Worm (Caenorhabditis elegans) whole organism, L4 larva: Measurements from ENCODE around the gene acr-3.

Source experiments
- D1046.2 ChIP-seq: fragments of 200-800 bp; sonication (Bioruptor generic); IDR thresholded peaks from 2 replicates; pipeline ENCODE4 v1.3.6; 2022; ENCODE audit warnings: missing genetic modification characterization, missing compliant biosample characterization
- F10B5.3 ChIP-seq: sonication (generic microtip); optimal IDR thresholded peaks from 2 replicates; lab custom pipeline; 2016; ENCODE audit warnings: mild to moderate bottlenecking, missing genetic modification characterization, missing compliant biosample characterization
- F37D6.2 ChIP-seq: sonication (generic microtip); optimal IDR thresholded peaks from 2 replicates; lab custom pipeline; 2016; ENCODE audit warnings: mild to moderate bottlenecking, missing genetic modification characterization, missing compliant biosample characterization
- F44E2.7 ChIP-seq: fragments of 200-800 bp; sonication (Bioruptor generic); IDR thresholded peaks from 2 replicates; pipeline ENCODE4 v2.1.2; 2022; ENCODE audit warnings: missing genetic modification characterization, missing compliant biosample characterization
- F49E8.2 ChIP-seq: sonication (generic microtip); optimal IDR thresholded peaks from 2 replicates; lab custom pipeline; 2016; ENCODE audit warnings: missing compliant biosample characterization, mild to moderate bottlenecking, missing genetic modification characterization, borderline replicate concordance
- T20F7.1 ChIP-seq: fragments of 200-800 bp; sonication (Bioruptor generic); optimal IDR thresholded peaks from 2 replicates; lab custom pipeline; 2018; ENCODE audit warnings: mild to moderate bottlenecking, missing genetic modification characterization, missing compliant biosample characterization
- Y105C5A.15 ChIP-seq: fragments of 200-800 bp; sonication (Bioruptor generic); IDR thresholded peaks from 2 replicates; pipeline ENCODE4 v1.3.6; 2022; ENCODE audit warnings: missing genetic modification characterization, missing compliant biosample characterization
- Y75B8A.6 ChIP-seq: fragments of 200-800 bp; sonication (Bioruptor generic); IDR thresholded peaks from 2 replicates; pipeline ENCODE4 v1.3.6; 2022; ENCODE audit warnings: missing genetic modification reagents, missing genetic modification characterization, missing compliant biosample characterization
- ZK337.2 ChIP-seq: fragments of 200-800 bp; sonication (Bioruptor generic); IDR thresholded peaks from 2 replicates; pipeline ENCODE4 v1.3.6; 2022; ENCODE audit warnings: missing genetic modification reagents, missing genetic modification characterization, missing compliant biosample characterization
- arid-1 ChIP-seq: fragments of 200-800 bp; sonication (Bioruptor generic); conservative IDR thresholded peaks from 2 replicates; pipeline ENCODE4 v1.3.6; 2022; ENCODE audit warnings: missing genetic modification reagents, missing genetic modification characterization, missing compliant biosample characterization
- attf-4 ChIP-seq: sonication (generic microtip); optimal IDR thresholded peaks from 3 replicates; lab custom pipeline; 2017; ENCODE audit warnings: missing biosample characterization, missing genetic modification characterization
- ceh-20 ChIP-seq: fragments of 200-800 bp; sonication (Bioruptor generic); IDR thresholded peaks from 2 replicates; pipeline ENCODE4 v1.3.6; 2022; ENCODE audit warnings: missing genetic modification reagents, missing genetic modification characterization, missing compliant biosample characterization
- ceh-32 ChIP-seq: sonication (generic microtip); optimal IDR thresholded peaks from 2 replicates; lab custom pipeline; 2016; ENCODE audit warnings: mild to moderate bottlenecking, missing genetic modification characterization, missing compliant biosample characterization; ENCODE audit not compliant: poor library complexity
- ceh-82 ChIP-seq: sonication (generic microtip); optimal IDR thresholded peaks from 2 replicates; lab custom pipeline; 2017; ENCODE audit warnings: missing biosample characterization, missing genetic modification characterization
- ces-1 ChIP-seq: fragments of 150-350 bp; sonication (generic microtip); optimal IDR thresholded peaks from 4 replicates; lab custom pipeline; 2014; ENCODE audit warnings: missing biosample characterization, missing genetic modification reagents, missing genetic modification characterization
- daf-12 ChIP-seq: fragments of 150-350 bp; optimal IDR thresholded peaks from 2 replicates; lab custom pipeline; 2014; ENCODE audit warnings: missing biosample characterization, missing genetic modification reagents, missing genetic modification characterization
- daf-16 ChIP-seq, 3 experiments: sonication (generic microtip); optimal IDR thresholded peaks; 2 replicates each; lab custom pipeline; 2016 to 2017; ENCODE audit warnings: missing genetic modification characterization in 3 of 3, missing genetic modification reagents in 3 of 3, mild to moderate bottlenecking in 2 of 3, missing compliant biosample characterization in 2 of 3, missing biosample characterization in 1 of 3, moderate library complexity in 1 of 3
- daf-19 ChIP-seq: fragments of 200-800 bp; sonication (Bioruptor generic); conservative IDR thresholded peaks from 2 replicates; pipeline ENCODE4 v1.3.6; 2022; ENCODE audit warnings: missing genetic modification characterization, missing compliant biosample characterization
- daf-8 ChIP-seq: fragments of 200-800 bp; sonication (Bioruptor generic); IDR thresholded peaks from 2 replicates; pipeline ENCODE4 v1.3.6; 2022; ENCODE audit warnings: missing genetic modification characterization, missing compliant biosample characterization
- dmd-8 ChIP-seq: fragments of 200-800 bp; sonication (Bioruptor generic); IDR thresholded peaks from 2 replicates; pipeline ENCODE4 v1.3.6; 2022; ENCODE audit warnings: missing genetic modification characterization, missing compliant biosample characterization
- dmd-9 ChIP-seq: fragments of 200-800 bp; sonication (Bioruptor generic); IDR thresholded peaks from 2 replicates; pipeline ENCODE4 v1.3.6; 2022; ENCODE audit warnings: missing genetic modification reagents, missing genetic modification characterization, missing compliant biosample characterization
- duxl-1 ChIP-seq: sonication (generic microtip); optimal IDR thresholded peaks from 2 replicates; lab custom pipeline; 2016; ENCODE audit warnings: mild to moderate bottlenecking, missing genetic modification characterization, moderate library complexity, missing compliant biosample characterization; ENCODE audit not compliant: poor library complexity
- dve-1 ChIP-seq: sonication (generic microtip); optimal IDR thresholded peaks from 2 replicates; lab custom pipeline; 2017; ENCODE audit warnings: antibody characterized with exemption, mild to moderate bottlenecking, missing genetic modification characterization, missing compliant biosample characterization; ENCODE audit not compliant: insufficient read depth
- egl-27 ChIP-seq: sonication (generic microtip); optimal IDR thresholded peaks from 3 replicates; lab custom pipeline; 2017; ENCODE audit warnings: missing biosample characterization, missing genetic modification reagents, missing genetic modification characterization
- gei-8 ChIP-seq: fragments of 200-800 bp; sonication (Bioruptor generic); optimal IDR thresholded peaks from 2 replicates; lab custom pipeline; 2018; ENCODE audit warnings: mild to moderate bottlenecking, missing genetic modification characterization, missing compliant biosample characterization
- hlh-11 ChIP-seq: fragments of 200-800 bp; sonication (Bioruptor generic); optimal IDR thresholded peaks from 2 replicates; lab custom pipeline; 2018; ENCODE audit warnings: mild to moderate bottlenecking, missing genetic modification characterization, missing compliant biosample characterization
- hlh-30 ChIP-seq: sonication (generic microtip); optimal IDR thresholded peaks from 2 replicates; lab custom pipeline; 2017; ENCODE audit warnings: antibody characterized with exemption, mild to moderate bottlenecking, missing genetic modification characterization, missing compliant biosample characterization; ENCODE audit not compliant: insufficient read depth
- hmg-1.1 ChIP-seq: fragments of 200-800 bp; sonication (Bioruptor generic); IDR thresholded peaks from 2 replicates; pipeline ENCODE4 v1.3.6; 2022; ENCODE audit warnings: missing genetic modification reagents, missing genetic modification characterization, missing compliant biosample characterization
- jun-1 ChIP-seq: fragments of 150-350 bp; optimal IDR thresholded peaks from 2 replicates; lab custom pipeline; 2014; ENCODE audit warnings: missing biosample characterization, missing genetic modification reagents, missing genetic modification characterization
- lin-13 ChIP-seq: fragments of 150-350 bp; optimal IDR thresholded peaks from 2 replicates; lab custom pipeline; 2014; ENCODE audit warnings: missing biosample characterization, missing genetic modification reagents, missing genetic modification characterization
- lin-15B ChIP-seq: fragments of 150-350 bp; sonication (generic microtip); optimal IDR thresholded peaks from 3 replicates; lab custom pipeline; 2014; ENCODE audit warnings: missing biosample characterization, missing genetic modification characterization
- lin-38 ChIP-seq: fragments of 200-800 bp; sonication (Bioruptor generic); IDR thresholded peaks from 2 replicates; pipeline ENCODE4 v1.3.6; 2022; ENCODE audit warnings: missing genetic modification reagents, missing genetic modification characterization, missing compliant biosample characterization
- madf-9 ChIP-seq: fragments of 200-800 bp; sonication (Bioruptor generic); conservative IDR thresholded peaks from 2 replicates; pipeline ENCODE4 v1.3.6; 2022; ENCODE audit warnings: missing genetic modification reagents, missing genetic modification characterization, missing compliant biosample characterization
- mep-1 ChIP-seq: fragments of 150-350 bp; sonication (generic microtip); optimal IDR thresholded peaks from 3 replicates; lab custom pipeline; 2014; ENCODE audit warnings: missing biosample characterization, missing genetic modification characterization
- mxl-2 ChIP-seq: fragments of 200-800 bp; sonication (Bioruptor generic); conservative IDR thresholded peaks from 2 replicates; pipeline ENCODE4 v1.3.6; 2022; ENCODE audit warnings: missing genetic modification reagents, missing genetic modification characterization, missing compliant biosample characterization
- nhr-237 ChIP-seq: sonication (generic microtip); optimal IDR thresholded peaks from 2 replicates; lab custom pipeline; 2017; ENCODE audit warnings: missing biosample characterization, missing genetic modification characterization
- nhr-41 ChIP-seq: fragments of 200-800 bp; sonication (Bioruptor generic); IDR thresholded peaks from 2 replicates; pipeline ENCODE4 v1.3.6; 2022; ENCODE audit warnings: missing genetic modification reagents, missing genetic modification characterization, missing compliant biosample characterization
- nhr-6 ChIP-seq: fragments of 150-350 bp; optimal IDR thresholded peaks from 2 replicates; lab custom pipeline; 2014; ENCODE audit warnings: missing biosample characterization, missing genetic modification characterization
- nhr-76 ChIP-seq: fragments of 150-350 bp; optimal IDR thresholded peaks from 2 replicates; lab custom pipeline; 2014; ENCODE audit warnings: missing biosample characterization, missing genetic modification characterization
- nhr-77 ChIP-seq: fragments of 150-350 bp; optimal IDR thresholded peaks from 2 replicates; lab custom pipeline; 2014; ENCODE audit warnings: missing biosample characterization, missing genetic modification characterization
- pha-4 ChIP-seq, 2 experiments: fragments of 150-350 bp in 1 of 2; fragments of 200-800 bp in 1 of 2; sonication (Bioruptor generic) in 1 of 2; IDR thresholded peaks in 1 of 2; optimal IDR thresholded peaks in 1 of 2; 2 replicates each; pipeline versions ENCODE4 v1.3.6 to Lab custom; 2014 to 2022; ENCODE audit warnings: missing genetic modification characterization in 2 of 2, missing genetic modification reagents in 2 of 2, missing biosample characterization in 1 of 2, missing compliant biosample characterization in 1 of 2
- skn-1 ChIP-seq: fragments of 150-350 bp; optimal IDR thresholded peaks from 2 replicates; lab custom pipeline; 2014; ENCODE audit warnings: missing biosample characterization, missing genetic modification characterization
- spr-1 ChIP-seq: sonication (generic microtip); optimal IDR thresholded peaks from 2 replicates; lab custom pipeline; 2016; ENCODE audit warnings: mild to moderate bottlenecking, missing genetic modification characterization, missing compliant biosample characterization
- tag-97 ChIP-seq: fragments of 200-800 bp; sonication (Bioruptor generic); IDR thresholded peaks from 2 replicates; pipeline ENCODE4 v1.3.6; 2022; ENCODE audit warnings: missing genetic modification characterization, missing compliant biosample characterization
- unc-39 ChIP-seq: sonication (generic microtip); optimal IDR thresholded peaks from 2 replicates; lab custom pipeline; 2017; ENCODE audit warnings: missing biosample characterization, missing genetic modification characterization
- vab-7 ChIP-seq: fragments of 200-800 bp; sonication (Bioruptor generic); IDR thresholded peaks from 2 replicates; pipeline ENCODE4 v1.3.6; 2022; ENCODE audit warnings: missing genetic modification reagents, missing genetic modification characterization, missing compliant biosample characterization
- zfp-2 ChIP-seq: sonication (generic microtip); optimal IDR thresholded peaks from 2 replicates; lab custom pipeline; 2016; ENCODE audit warnings: mild to moderate bottlenecking, missing genetic modification characterization, missing compliant biosample characterization
- zfp-3 ChIP-seq: fragments of 200-800 bp; sonication (Bioruptor generic); conservative IDR thresholded peaks from 2 replicates; pipeline ENCODE4 v1.3.6; 2022; ENCODE audit warnings: missing genetic modification reagents, missing genetic modification characterization, missing compliant biosample characterization
- zip-11 ChIP-seq: fragments of 200-800 bp; sonication (Bioruptor generic); IDR thresholded peaks from 2 replicates; pipeline ENCODE4 v1.3.6; 2022; ENCODE audit warnings: missing genetic modification characterization, missing compliant biosample characterization

acr-3 gene

ce11 chrX:6743853-6744346, 34.6 kb downstream of the acr-3 start (continued):
- TF ChIP-seq ZK337.2 (no peak), F49E8.2 (tag; lab: Kevin White, UChicago) (no peak), lin-13 (GFP tag; lab: Kevin White, UChicago) (peak; percentile 82), F44E2.7 (GFP tag; lab: Robert Waterston, UW) (no peak), duxl-1 (peak; percentile 82), nhr-76 (tag; lab: Kevin White, UChicago) (peak; percentile 71), arid-1 (GFP tag; lab: Robert Waterston, UW) (0 out of 2 replicates have a peak, but pooled peaks have one; percentile 9), jun-1 (peak; percentile 68)

- TF ChIP-seq unc-39 (tag; lab: Kevin White, UChicago) (no peak), hlh-11 (tag; lab: Kevin White, UChicago) (peak; percentile 84), zfp-2 (tag; lab: Kevin White, UChicago) (no peak), skn-1 (tag; lab: Kevin White, UChicago) (no peak), dmd-8 (no peak), attf-4 (tag; lab: Kevin White, UChicago) (no peak), D1046.2 (GFP tag; lab: Robert Waterston, UW) (no peak), ceh-32 (tag; lab: Kevin White, UChicago) (no peak), nhr-237 (tag; lab: Kevin White, UChicago) (no peak), nhr-41 (GFP tag; lab: Robert Waterston, UW) (no peak), dmd-9 (GFP tag; lab: Robert Waterston, UW) (no peak), lin-13 (GFP tag; lab: Kevin White, UChicago) (no peak), daf-12 (tag; lab: Kevin White, UChicago) (no peak), Y105C5A.15 (GFP tag; lab: Robert Waterston, UW) (no peak), Y75B8A.6 (GFP tag; lab: Robert Waterston, UW) (no peak), vab-7 (GFP tag; lab: Robert Waterston, UW) (no peak), lin-15B (tag; lab: Kevin White, UChicago) (no peak), dve-1 (tag; lab: Kevin White, UChicago) (peak; percentile 86), F10B5.3 (tag; lab: Kevin White, UChicago) (no peak), mep-1 (tag; lab: Kevin White, UChicago) (no peak), duxl-1 (no peak), pha-4 (GFP tag; IDR thresholded peaks at IDR 0.05; lab: Robert Waterston, UW) (no peak; the same call in 1 of the 2 replicates), pha-4 (tag; optimal IDR thresholded peaks at IDR 0.05; lab: Kevin White, UChicago) (no peak), madf-9 (GFP tag; lab: Robert Waterston, UW) (no peak), gei-8 (GFP tag; lab: Kevin White, UChicago) (no peak), T20F7.1 (no peak), ceh-20 (no peak), zfp-3 (GFP tag; lab: Robert Waterston, UW) (no peak), zip-11 (GFP tag; lab: Robert Waterston, UW) (no peak), lin-38 (GFP tag; lab: Robert Waterston, UW) (no peak), ces-1 (no peak), tag-97 (GFP tag; lab: Robert Waterston, UW) (no peak), daf-16 (GFP tag; optimal IDR thresholded peaks at IDR 0.05; lab: Kevin White, UChicago) (no peak), daf-16 (tag; optimal IDR thresholded peaks at IDR 0.05; lab: Kevin White, UChicago) (peak; percentile 80), mxl-2 (GFP tag; lab: Robert Waterston, UW) (peak; percentile 59; the same call in 1 of the 2 replicates), daf-19 (GFP tag; lab: Robert Waterston, UW) (no peak), daf-8 (GFP tag; lab: Robert Waterston, UW) (no peak), ceh-82 (tag; lab: Kevin White, UChicago) (no peak), F37D6.2 (no peak), nhr-77 (tag; lab: Kevin White, UChicago) (peak; percentile 52), egl-27 (tag; lab: Kevin White, UChicago) (no peak), hmg-1.1 (no peak), spr-1 (tag; lab: Kevin White, UChicago) (no peak), hlh-30 (peak; percentile 72), nhr-6 (tag; lab: Kevin White, UChicago) (no peak)
Observed at ce11 chrX:6744537-6744936, 35.2 kb downstream of the acr-3 start.
